Worm (Caenorhabditis elegans) whole organism, mixed stage, embryonic: ENCODE data around the gene srx-118.

Source experiments
- M03D4.4 ChIP-seq: sonication (generic microtip); optimal IDR thresholded peaks from 2 replicates; lab custom pipeline; 2017; ENCODE audit warnings: mild to moderate bottlenecking, missing genetic modification characterization, missing compliant biosample characterization
- blmp-1 ChIP-seq: fragments of 150-350 bp; optimal IDR thresholded peaks from 2 replicates; lab custom pipeline; 2014; ENCODE audit warnings: missing biosample characterization, missing genetic modification characterization
- ceh-39 ChIP-seq: fragments of 150-350 bp; optimal IDR thresholded peaks from 2 replicates; lab custom pipeline; 2014; ENCODE audit warnings: missing biosample characterization, missing genetic modification characterization
- ceh-43 ChIP-seq: fragments of 200-800 bp; sonication (Bioruptor generic); optimal IDR thresholded peaks from 2 replicates; lab custom pipeline; 2018; ENCODE audit warnings: mild to moderate bottlenecking, missing genetic modification characterization, moderate library complexity, missing compliant biosample characterization
- ceh-83 ChIP-seq: fragments of 200-800 bp; sonication (Bioruptor generic); optimal IDR thresholded peaks from 2 replicates; lab custom pipeline; 2018; ENCODE audit warnings: mild to moderate bottlenecking, missing genetic modification characterization, missing compliant biosample characterization
- ces-1 ChIP-seq: fragments of 150-350 bp; optimal IDR thresholded peaks from 2 replicates; lab custom pipeline; 2014; ENCODE audit warnings: missing biosample characterization, missing genetic modification reagents, missing genetic modification characterization
- cnd-1 ChIP-seq: fragments of 200-800 bp; sonication (Bioruptor generic); optimal IDR thresholded peaks from 2 replicates; lab custom pipeline; 2018; ENCODE audit warnings: mild to moderate bottlenecking, missing genetic modification characterization, missing compliant biosample characterization
- drap-1 ChIP-seq: fragments of 200-800 bp; sonication (Bioruptor generic); optimal IDR thresholded peaks from 3 replicates; lab custom pipeline; 2018; ENCODE audit warnings: mild to moderate bottlenecking, missing genetic modification characterization, missing compliant biosample characterization
- elt-1 ChIP-seq: sonication (generic microtip); optimal IDR thresholded peaks from 2 replicates; lab custom pipeline; 2017; ENCODE audit warnings: missing genetic modification characterization, mild to moderate bottlenecking, missing compliant biosample characterization, antibody characterized with exemption, moderate library complexity, borderline replicate concordance; ENCODE audit not compliant: insufficient read depth
- elt-3 ChIP-seq: fragments of 150-350 bp; optimal IDR thresholded peaks from 2 replicates; lab custom pipeline; 2014; ENCODE audit warnings: missing biosample characterization, missing genetic modification characterization
- flh-1 ChIP-seq: fragments of 200-800 bp; sonication (Bioruptor generic); optimal IDR thresholded peaks from 2 replicates; lab custom pipeline; 2018; ENCODE audit warnings: mild to moderate bottlenecking, missing genetic modification characterization, moderate library complexity, missing compliant biosample characterization
- ham-2 ChIP-seq: fragments of 200-800 bp; sonication (Bioruptor generic); optimal IDR thresholded peaks from 2 replicates; lab custom pipeline; 2018; ENCODE audit warnings: mild to moderate bottlenecking, missing genetic modification characterization, missing compliant biosample characterization
- hlh-1 ChIP-seq: fragments of 150-350 bp; optimal IDR thresholded peaks from 2 replicates; lab custom pipeline; 2014; ENCODE audit warnings: missing biosample characterization, missing genetic modification reagents, missing genetic modification characterization
- lin-13 ChIP-seq: fragments of 150-350 bp; optimal IDR thresholded peaks from 2 replicates; lab custom pipeline; 2014; ENCODE audit warnings: missing biosample characterization, missing genetic modification characterization
- lin-32 ChIP-seq: fragments of 200-800 bp; sonication (Bioruptor generic); optimal IDR thresholded peaks from 2 replicates; lab custom pipeline; 2018; ENCODE audit warnings: mild to moderate bottlenecking, missing genetic modification characterization, missing compliant biosample characterization
- lsy-2 ChIP-seq: fragments of 150-350 bp; optimal IDR thresholded peaks from 2 replicates; lab custom pipeline; 2014; ENCODE audit warnings: missing biosample characterization, missing genetic modification characterization
- mab-5 ChIP-seq: fragments of 150-350 bp; optimal IDR thresholded peaks from 2 replicates; lab custom pipeline; 2014; ENCODE audit warnings: missing biosample characterization, missing genetic modification characterization
- mls-2 ChIP-seq: sonication (generic microtip); optimal IDR thresholded peaks from 2 replicates; lab custom pipeline; 2016; ENCODE audit warnings: mild to moderate bottlenecking, missing genetic modification characterization, moderate library complexity, missing compliant biosample characterization
- nhr-12 ChIP-seq: fragments of 150-350 bp; optimal IDR thresholded peaks from 2 replicates; lab custom pipeline; 2014; ENCODE audit warnings: missing biosample characterization, missing genetic modification characterization
- nhr-2 ChIP-seq: fragments of 150-350 bp; optimal IDR thresholded peaks from 2 replicates; lab custom pipeline; 2014; ENCODE audit warnings: missing biosample characterization, missing genetic modification characterization
- nhr-237 ChIP-seq: fragments of 150-350 bp; optimal IDR thresholded peaks from 2 replicates; lab custom pipeline; 2014; ENCODE audit warnings: missing biosample characterization, missing genetic modification characterization
- nhr-28 ChIP-seq: fragments of 150-350 bp; optimal IDR thresholded peaks from 2 replicates; lab custom pipeline; 2014; ENCODE audit warnings: missing biosample characterization, missing genetic modification characterization
- nhr-76 ChIP-seq: sonication (generic microtip); optimal IDR thresholded peaks from 2 replicates; lab custom pipeline; 2017; ENCODE audit warnings: missing biosample characterization, missing genetic modification characterization
- pha-4 ChIP-seq: fragments of 150-350 bp; optimal IDR thresholded peaks from 2 replicates; lab custom pipeline; 2018; ENCODE audit warnings: missing biosample characterization, missing genetic modification reagents, missing genetic modification characterization
- sem-2 ChIP-seq: fragments of 200-800 bp; sonication (Bioruptor generic); optimal IDR thresholded peaks from 2 replicates; lab custom pipeline; 2018; ENCODE audit warnings: mild to moderate bottlenecking, missing genetic modification characterization, missing compliant biosample characterization
- snpc-4 ChIP-seq: fragments of 150-350 bp; optimal IDR thresholded peaks from 2 replicates; lab custom pipeline; 2014; ENCODE audit warnings: missing biosample characterization, missing genetic modification characterization
- sptf-1 ChIP-seq: sonication (generic microtip); optimal IDR thresholded peaks from 2 replicates; lab custom pipeline; 2017; ENCODE audit warnings: mild to moderate bottlenecking, missing genetic modification characterization, moderate library complexity, missing compliant biosample characterization
- tbx-8 ChIP-seq: fragments of 200-800 bp; sonication (Bioruptor generic); optimal IDR thresholded peaks from 2 replicates; lab custom pipeline; 2018; ENCODE audit warnings: mild to moderate bottlenecking, missing genetic modification characterization, moderate library complexity, missing compliant biosample characterization
- unc-120 ChIP-seq: sonication (generic microtip); optimal IDR thresholded peaks from 2 replicates; lab custom pipeline; 2017; ENCODE audit warnings: missing genetic modification characterization, missing compliant biosample characterization; ENCODE audit not compliant: poor library complexity, severe bottlenecking
- unc-39 ChIP-seq: fragments of 150-350 bp; optimal IDR thresholded peaks from 2 replicates; lab custom pipeline; 2014; ENCODE audit warnings: missing biosample characterization, missing genetic modification characterization
- unc-62 ChIP-seq: fragments of 150-350 bp; optimal IDR thresholded peaks from 2 replicates; lab custom pipeline; 2014; ENCODE audit warnings: missing biosample characterization, missing genetic modification reagents, missing genetic modification characterization
- zip-8 ChIP-seq: fragments of 150-350 bp; optimal IDR thresholded peaks from 2 replicates; lab custom pipeline; 2014; ENCODE audit warnings: missing biosample characterization, missing genetic modification characterization
- ztf-11 ChIP-seq: fragments of 150-350 bp; optimal IDR thresholded peaks from 2 replicates; lab custom pipeline; 2014; ENCODE audit warnings: missing biosample characterization, missing genetic modification characterization

srx-118 gene

ce11 chrII:12508650-12509049, 17.0 kb upstream of the srx-118 start, which contains the start of gene srh-67:
Gene srh-67, plus strand, starts transcription at chrII:12508950.
- TF ChIP-seq nhr-12 (tag; lab: Kevin White, UChicago) = no peak
- TF ChIP-seq sptf-1 (tag; lab: Kevin White, UChicago) = no peak
- no peak for TF ChIP-seq lsy-2 (tag; lab: Kevin White, UChicago)
- TF ChIP-seq cnd-1 (tag; lab: Kevin White, UChicago) = no peak
- TF ChIP-seq zip-8 = no peak
- no peak for TF ChIP-seq drap-1
- TF ChIP-seq ceh-39 (tag; lab: Kevin White, UChicago) = no peak
- TF ChIP-seq ceh-83 (GFP tag; lab: Kevin White, UChicago) = no peak
- TF ChIP-seq elt-3 = no peak
- no peak for TF ChIP-seq nhr-2 (tag; lab: Kevin White, UChicago)
- TF ChIP-seq ces-1 (GFP tag; lab: Kevin White, UChicago) = no peak
- TF ChIP-seq lin-13 (tag; lab: Kevin White, UChicago) = no peak
- no peak for TF ChIP-seq hlh-1 (tag; lab: Kevin White, UChicago)
- no peak for TF ChIP-seq flh-1 (GFP tag; lab: Kevin White, UChicago)
- TF ChIP-seq elt-1 (tag; lab: Kevin White, UChicago) = no peak
- TF ChIP-seq blmp-1 (tag; lab: Kevin White, UChicago) = no peak
- no peak for TF ChIP-seq mab-5 (tag; lab: Kevin White, UChicago)
- TF ChIP-seq pha-4 (tag; lab: Kevin White, UChicago) = no peak

- TF ChIP-seq hlh-1 (tag; lab: Kevin White, UChicago) (no peak), ztf-11 (tag; lab: Kevin White, UChicago) (no peak), nhr-76 (no peak), mab-5 (tag; lab: Kevin White, UChicago) (no peak), tbx-8 (GFP tag; lab: Kevin White, UChicago) (no peak)
Observed at ce11 chrII:12511866-12512265, 13.8 kb upstream of the srx-118 start, which contains the start of gene srh-73. Gene srh-73, plus strand, starts transcription at chrII:12512166.

ce11 chrII:12514620-12515019, 11.0 kb upstream of the srx-118 start, which contains the start of gene srh-69:
Gene srh-69, minus strand, starts transcription at chrII:12514720.
- TF ChIP-seq unc-120 (no peak), flh-1 (GFP tag; lab: Kevin White, UChicago) (no peak), lin-13 (tag; lab: Kevin White, UChicago) (no peak), hlh-1 (tag; lab: Kevin White, UChicago) (no peak), ceh-83 (GFP tag; lab: Kevin White, UChicago) (no peak), unc-39 (tag; lab: Kevin White, UChicago) (no peak), ceh-43 (GFP tag; lab: Kevin White, UChicago) (no peak), ceh-39 (tag; lab: Kevin White, UChicago) (no peak), elt-3 (no peak), M03D4.4 (no peak), mls-2 (tag; lab: Kevin White, UChicago) (no peak), sptf-1 (tag; lab: Kevin White, UChicago) (no peak), snpc-4 (no peak), lin-32 (GFP tag; lab: Kevin White, UChicago) (no peak), ham-2 (GFP tag; lab: Kevin White, UChicago) (no peak), zip-8 (no peak), nhr-76 (no peak)

ce11 chrII:12516313-12516712, 9.3 kb upstream of the srx-118 start, which contains the start of gene srh-61:
Gene srh-61, minus strand, starts transcription at chrII:12516413.
- TF ChIP-seq elt-3 = no peak
- TF ChIP-seq ztf-11 (tag; lab: Kevin White, UChicago) = no peak
- TF ChIP-seq unc-39 (tag; lab: Kevin White, UChicago) = no peak
- no peak for TF ChIP-seq nhr-28 (tag; lab: Kevin White, UChicago)
- TF ChIP-seq pha-4 (tag; lab: Kevin White, UChicago) = no peak

- TF ChIP-seq nhr-12 (tag; lab: Kevin White, UChicago) (no peak), sem-2 (GFP tag; lab: Kevin White, UChicago) (no peak), unc-39 (tag; lab: Kevin White, UChicago) (no peak), ces-1 (GFP tag; lab: Kevin White, UChicago) (no peak), nhr-237 (tag; lab: Kevin White, UChicago) (no peak), unc-62 (GFP tag; lab: Kevin White, UChicago) (no peak), lsy-2 (tag; lab: Kevin White, UChicago) (no peak), elt-3 (no peak)
Observed at ce11 chrII:12518008-12518407, 7.6 kb upstream of the srx-118 start.
